Worm (Caenorhabditis elegans): ENCODE data around the gene T01C8.3.
A peak's percentile ranks its signal among the peaks of the same experiment; 100 is the strongest.

The T01C8.3 gene

DNA sequence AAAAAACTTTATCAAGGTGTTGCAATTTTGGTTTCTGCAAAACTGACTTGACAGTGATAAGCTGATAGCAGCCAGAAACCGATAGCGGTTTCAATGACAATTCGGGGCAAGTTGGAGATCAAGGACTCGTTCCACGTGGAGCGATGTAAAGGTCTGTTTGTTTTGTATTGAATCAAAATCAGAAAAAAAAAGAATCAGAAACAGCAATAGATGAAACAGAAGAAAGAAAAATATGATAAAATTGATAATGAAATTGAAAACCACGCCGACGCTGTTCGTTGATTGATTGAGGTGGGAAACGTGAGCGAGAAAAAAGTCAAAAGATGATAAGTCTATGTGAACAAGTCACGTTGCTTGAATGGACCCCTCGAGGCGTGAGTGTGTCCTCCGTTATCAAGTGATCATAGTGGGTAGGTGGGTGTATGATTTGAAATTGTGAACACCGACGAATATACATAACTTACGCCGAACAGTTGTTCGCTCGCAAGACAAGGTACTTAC, 7.6 kb downstream of the T01C8.3 start:
- no peak for TF ChIP-seq sptf-1 (tag; optimal IDR thresholded peaks at IDR 0.05)
- TF ChIP-seq nhr-11 (tag; optimal IDR thresholded peaks at IDR 0.05) = no peak
- TF ChIP-seq pax-3 (tag; optimal IDR thresholded peaks at IDR 0.05) = no peak
- TF ChIP-seq skn-1 (tag; optimal IDR thresholded peaks at IDR 0.05) = no peak
- TF ChIP-seq mef-2 (tag; optimal IDR thresholded peaks at IDR 0.05) = no peak
- TF ChIP-seq nhr-20 (tag; optimal IDR thresholded peaks at IDR 0.05) = peak; percentile 56
- TF ChIP-seq lin-13 (GFP tag; optimal IDR thresholded peaks at IDR 0.05) = no peak
- TF ChIP-seq ztf-11 (tag; optimal IDR thresholded peaks at IDR 0.05) = no peak
- TF ChIP-seq ets-5 (GFP tag; IDR thresholded peaks at IDR 0.05) = no peak
- no peak for TF ChIP-seq pag-3 (tag; optimal IDR thresholded peaks at IDR 0.05; ENCODE audit: borderline replicate concordance, insufficient read depth)
- no peak for TF ChIP-seq nhr-237 (tag; optimal IDR thresholded peaks at IDR 0.05)
- no peak for TF ChIP-seq hpl-2 (GFP tag; optimal IDR thresholded peaks at IDR 0.05)
- no peak for TF ChIP-seq isw-1 (GFP tag; IDR thresholded peaks at IDR 0.05)
- TF ChIP-seq elt-2 (tag; optimal IDR thresholded peaks at IDR 0.05) = peak; percentile 80
- no peak for TF ChIP-seq C04F5.9 (tag; optimal IDR thresholded peaks at IDR 0.05)
- no peak for TF ChIP-seq mep-1 (tag; optimal IDR thresholded peaks at IDR 0.05)
- no peak for TF ChIP-seq zip-4 (GFP tag; optimal IDR thresholded peaks at IDR 0.05)
- no peak for TF ChIP-seq ama-1 (optimal IDR thresholded peaks at IDR 0.05)
- TF ChIP-seq swsn-7 (tag; optimal IDR thresholded peaks at IDR 0.05) = no peak
- TF ChIP-seq aha-1 (tag; optimal IDR thresholded peaks at IDR 0.05) = no peak
- no peak for TF ChIP-seq zag-1 (tag; optimal IDR thresholded peaks at IDR 0.05)
- peak in 3 of 6 experiments; percentile 59 to 76 (median 68) for TF ChIP-seq elt-3 (tag; optimal IDR thresholded peaks at IDR 0.05)
- TF ChIP-seq fos-1 (tag; optimal IDR thresholded peaks at IDR 0.05) = no peak
- peak; percentile 79 for TF ChIP-seq nhr-85 (tag)
- no peak for TF ChIP-seq egl-27 (tag; optimal IDR thresholded peaks at IDR 0.05)
- no peak for TF ChIP-seq hlh-17 (GFP tag; optimal IDR thresholded peaks at IDR 0.05; ENCODE audit: borderline replicate concordance)
- no peak for TF ChIP-seq unc-62 (GFP tag; optimal IDR thresholded peaks at IDR 0.05)
- TF ChIP-seq unc-130 (tag; optimal IDR thresholded peaks at IDR 0.05) = no peak
- TF ChIP-seq egl-13 (tag; optimal IDR thresholded peaks at IDR 0.05) = no peak
- TF ChIP-seq ceh-90 (tag; optimal IDR thresholded peaks at IDR 0.05) = no peak
- no peak for TF ChIP-seq lsy-2 (tag; optimal IDR thresholded peaks at IDR 0.05)
- no peak for TF ChIP-seq efl-1 (optimal IDR thresholded peaks at IDR 0.05)
- TF ChIP-seq efl-1 (GFP tag; optimal IDR thresholded peaks at IDR 0.05 in 1 of 2) = no peak
- no peak for TF ChIP-seq snpc-4 (tag; optimal IDR thresholded peaks at IDR 0.05)
- no peak for TF ChIP-seq ceh-82 (tag; optimal IDR thresholded peaks at IDR 0.05)
- no peak for TF ChIP-seq ztf-4 (tag; optimal IDR thresholded peaks at IDR 0.05)
- no peak for TF ChIP-seq tlp-1 (tag; optimal IDR thresholded peaks at IDR 0.05)
- TF ChIP-seq irx-1 (tag; optimal IDR thresholded peaks at IDR 0.05) = no peak
- TF ChIP-seq dpl-1 (GFP tag; optimal IDR thresholded peaks at IDR 0.05) = no peak
- TF ChIP-seq mdl-1 (tag; optimal IDR thresholded peaks at IDR 0.05) = peak in 1 of 2 experiments; percentile 30
- no peak for TF ChIP-seq nhr-90 (tag; optimal IDR thresholded peaks at IDR 0.05; ENCODE audit: poor library complexity)
- TF ChIP-seq efl-3 (GFP tag; optimal IDR thresholded peaks at IDR 0.05) = no peak
- TF ChIP-seq unc-98 (GFP tag; IDR thresholded peaks at IDR 0.05) = no peak
- no peak for TF ChIP-seq Y116A8C.19 (tag; optimal IDR thresholded peaks at IDR 0.05; ENCODE audit: borderline replicate concordance)
- no peak for TF ChIP-seq unc-86 (tag; optimal IDR thresholded peaks at IDR 0.05)
- no peak for TF ChIP-seq ceh-88 (GFP tag; IDR thresholded peaks at IDR 0.05)
- no peak for TF ChIP-seq nhr-12 (tag; optimal IDR thresholded peaks at IDR 0.05)
- TF ChIP-seq nhr-77 (tag; optimal IDR thresholded peaks at IDR 0.05) = no peak
- no peak for TF ChIP-seq C34B4.2 (tag; optimal IDR thresholded peaks at IDR 0.05)
- TF ChIP-seq nhr-76 (tag; optimal IDR thresholded peaks at IDR 0.05) = no peak
- no peak for TF ChIP-seq mab-9 (GFP tag; IDR thresholded peaks at IDR 0.05)
- no peak for TF ChIP-seq F16B12.6 (tag; optimal IDR thresholded peaks at IDR 0.05)
- TF ChIP-seq fkh-8 (tag; optimal IDR thresholded peaks at IDR 0.05) = no peak
- no peak for TF ChIP-seq lin-39 (tag; optimal IDR thresholded peaks at IDR 0.05)
- no peak for TF ChIP-seq C16A3.4 (tag; optimal IDR thresholded peaks at IDR 0.05)
